Worm (Caenorhabditis elegans): ENCODE results near the gene lact-8.
A peak's percentile ranks its signal among the peaks of the same experiment; 100 is the strongest.

Gene lact-8

DNA sequence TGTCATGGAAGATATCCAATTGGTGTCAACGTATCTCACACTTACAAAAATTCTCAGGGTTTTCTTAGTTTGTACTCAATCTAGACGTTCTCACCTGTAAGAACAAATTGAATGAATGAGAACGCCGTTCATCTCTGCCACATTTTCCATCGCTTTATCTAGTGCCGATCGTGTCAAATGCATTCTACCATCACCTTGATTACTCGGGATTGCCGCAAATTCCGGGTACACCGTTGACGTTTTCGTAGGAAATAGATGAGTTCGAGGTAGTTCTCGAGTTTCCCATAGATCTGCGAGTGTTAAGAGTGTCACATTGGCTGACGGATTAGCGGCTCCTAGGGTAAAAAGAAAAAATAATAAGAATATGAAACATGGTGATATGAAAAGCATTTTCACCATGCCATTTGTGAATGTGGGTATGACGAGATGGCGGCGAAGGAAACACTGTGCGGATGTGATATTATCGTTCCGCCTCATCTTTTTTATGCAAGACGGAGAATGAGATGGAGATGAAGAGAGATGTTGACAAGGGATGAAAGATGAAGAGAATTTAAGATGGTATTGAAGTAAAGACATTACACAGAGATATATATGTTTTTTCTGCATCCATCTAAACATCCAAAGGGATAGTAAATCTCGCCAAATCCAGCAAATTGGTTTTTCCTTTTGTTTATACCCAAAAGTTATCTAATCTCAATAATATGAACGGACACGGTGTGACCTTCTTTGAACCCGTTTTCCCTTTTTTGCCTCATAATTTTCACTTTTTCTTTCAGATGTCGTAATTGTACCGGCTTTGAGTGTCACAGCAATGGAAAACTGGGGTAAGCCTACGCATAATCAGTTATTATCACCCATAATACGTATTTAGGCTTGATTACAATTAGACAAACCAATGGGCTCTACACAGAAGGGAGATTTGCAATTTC, at the start of gene lact-8:
lact-8 (minus strand) TSS at position 445 of the 929 bp plus-strand sequence.
- TF ChIP-seq mcd-1 (GFP tag; IDR thresholded peaks at IDR 0.05) (no peak), hmg-20 (GFP tag; IDR thresholded peaks at IDR 0.05) (no peak), ztf-18 (tag; optimal IDR thresholded peaks at IDR 0.05) (no peak), madf-6 (GFP tag; IDR thresholded peaks at IDR 0.05) (no peak), nhr-80 (tag; optimal IDR thresholded peaks at IDR 0.05) (no peak), lin-35 (GFP tag; optimal IDR thresholded peaks at IDR 0.05) (no peak), nfya-1 (tag; optimal IDR thresholded peaks at IDR 0.05; ENCODE audit: borderline replicate concordance, insufficient read depth) (no peak), F49E8.2 (tag; optimal IDR thresholded peaks at IDR 0.05; ENCODE audit: insufficient read depth) (no peak), T07F8.4 (tag; optimal IDR thresholded peaks at IDR 0.05) (no peak), sptf-2 (GFP tag; optimal IDR thresholded peaks at IDR 0.05) (no peak), F39B2.1 (GFP tag; IDR thresholded peaks at IDR 0.05) (no peak), Y56A3A.18 (GFP tag; IDR thresholded peaks at IDR 0.05) (no peak), athp-1 (tag; optimal IDR thresholded peaks at IDR 0.05) (no peak), rcor-1 (GFP tag; IDR thresholded peaks at IDR 0.05) (no peak), Y95B8A.8 (GFP tag; IDR thresholded peaks at IDR 0.05) (no peak), K12H6.12 (tag; optimal IDR thresholded peaks at IDR 0.05) (no peak), hlh-26 (GFP tag; conservative IDR thresholded peaks at IDR 0.05) (no peak), egl-18 (GFP tag; IDR thresholded peaks at IDR 0.05) (no peak), rpc-1 (optimal IDR thresholded peaks at IDR 0.05) (no peak), rpc-1 (tag; optimal IDR thresholded peaks at IDR 0.05) (no peak)

DNA sequence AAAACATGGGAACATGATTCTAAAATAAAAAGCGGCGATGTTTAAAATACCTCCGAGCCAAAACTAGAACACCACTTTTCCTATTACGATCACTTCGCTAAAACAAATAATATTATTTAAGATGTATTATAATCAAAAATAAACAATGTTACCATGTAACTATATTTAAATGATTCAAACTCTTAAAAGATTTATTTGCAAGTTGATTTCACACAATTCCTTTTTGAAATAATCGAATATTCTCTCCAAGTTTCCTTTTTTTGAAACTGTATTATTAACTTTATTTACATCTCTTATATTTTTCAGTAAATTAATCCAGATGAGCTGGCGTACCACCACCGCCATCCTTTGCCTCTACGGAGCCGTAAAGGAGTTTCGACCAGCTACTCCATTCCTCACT, 47.8 kb upstream of the lact-8 start, which contains the start of gene folt-1:
folt-1 (plus strand) TSS at position 301 of the 400 bp plus-strand sequence.
- TF ChIP-seq attf-3 (GFP tag; conservative IDR thresholded peaks at IDR 0.05): no peak
- TF ChIP-seq lin-54 (GFP tag; optimal IDR thresholded peaks at IDR 0.05): no peak
- TF ChIP-seq ztf-3 (GFP tag; optimal IDR thresholded peaks at IDR 0.05): no peak
- no peak for TF ChIP-seq F57C9.4 (tag; optimal IDR thresholded peaks at IDR 0.05)
- TF ChIP-seq rec-8 (tag; optimal IDR thresholded peaks at IDR 0.05): no peak
- TF ChIP-seq snpc-1.1 (tag; optimal IDR thresholded peaks at IDR 0.05; ENCODE audit: insufficient read depth): no peak

DNA sequence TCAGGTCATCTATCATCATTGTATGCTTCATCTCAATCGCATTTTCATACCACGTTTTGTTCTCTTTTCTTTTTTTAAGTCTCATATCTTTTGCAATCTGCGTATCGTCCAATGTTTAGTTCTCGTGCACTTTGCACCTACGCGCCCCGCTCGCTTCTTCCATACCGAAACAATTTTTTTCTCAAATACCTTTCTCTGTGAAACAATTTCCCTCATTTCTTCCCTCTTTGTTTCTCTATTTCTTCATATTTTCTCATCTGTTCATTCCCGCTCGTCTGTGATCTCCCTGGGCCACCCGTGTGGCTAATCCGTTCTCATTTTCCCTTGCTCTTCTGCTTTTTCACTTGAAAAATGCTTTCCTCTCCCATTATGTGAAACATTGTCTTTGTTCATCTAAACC, 46.9 kb upstream of the lact-8 start:
- TF ChIP-seq attf-5 (GFP tag; optimal IDR thresholded peaks at IDR 0.05) (peak; percentile 47), madf-6 (GFP tag; IDR thresholded peaks at IDR 0.05) (no peak), F55B11.4 (tag; optimal IDR thresholded peaks at IDR 0.05; ENCODE audit: borderline replicate concordance, insufficient read depth) (no peak), K11D2.4 (GFP tag; IDR thresholded peaks at IDR 0.05) (no peak), attf-3 (GFP tag; conservative IDR thresholded peaks at IDR 0.05) (no peak), ztf-6 (GFP tag; IDR thresholded peaks at IDR 0.05) (no peak), nhr-80 (tag; optimal IDR thresholded peaks at IDR 0.05) (peak; percentile 44), ama-1 (optimal IDR thresholded peaks at IDR 0.05) (no peak), ama-1 (GFP tag; optimal IDR thresholded peaks at IDR 0.05) (no peak), hmg-1.2 (GFP tag; IDR thresholded peaks at IDR 0.05) (peak; percentile 19; the same call in 1 of the 2 replicates), madf-3 (GFP tag; IDR thresholded peaks at IDR 0.05) (no peak), sdz-38 (tag; optimal IDR thresholded peaks at IDR 0.05) (no peak), lin-54 (GFP tag; optimal IDR thresholded peaks at IDR 0.05) (no peak), snpc-3.4 (tag; optimal IDR thresholded peaks at IDR 0.05) (no peak), lin-40 (tag; optimal IDR thresholded peaks at IDR 0.05) (no peak), mel-28 (tag; optimal IDR thresholded peaks at IDR 0.05; ENCODE audit: borderline replicate concordance) (no peak), pbrm-1 (GFP tag; IDR thresholded peaks at IDR 0.05) (no peak)
